Worm (Caenorhabditis elegans): Measurements from ENCODE around the gene C43D7.8.

DNA sequence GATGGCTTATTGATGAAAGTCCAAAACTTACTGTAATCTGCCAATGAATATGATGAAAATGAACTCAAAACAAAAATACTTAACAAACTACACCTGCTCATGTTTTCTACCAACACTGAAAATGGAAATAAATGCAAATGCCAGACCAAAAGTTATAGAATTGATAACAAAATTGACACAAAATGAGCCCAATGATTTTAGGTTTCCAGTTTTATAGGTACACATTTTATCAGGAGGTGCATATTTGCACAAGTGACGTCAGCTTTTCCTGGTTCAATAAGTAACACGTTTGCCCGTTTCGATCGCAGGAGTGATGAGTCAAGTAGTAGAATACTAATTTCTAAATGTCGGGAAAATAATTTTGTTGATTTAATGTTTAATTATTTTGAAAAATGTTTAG, 14.6 kb downstream of the C43D7.8 start, which contains the start of gene F55C9.6:
- no peak for TF ChIP-seq sptf-1 (tag; optimal IDR thresholded peaks at IDR 0.05)
- no peak for TF ChIP-seq mep-1 (tag; optimal IDR thresholded peaks at IDR 0.05)

Measured in whole organism, mixed stage, embryonic.